Fruit fly (Drosophila melanogaster) whole organism, pupa: ENCODE results near the gene CG9776.

Source experiments
- CG10348 ChIP-seq: fragments of 200-800 bp; sonication (Bioruptor generic); IDR thresholded peaks from 2 replicates; pipeline ENCODE4 v1.3.6; 2022; ENCODE audit warnings: missing biosample characterization, missing genetic modification characterization
- CG12605 ChIP-seq: fragments of 200-800 bp; sonication (Bioruptor generic); IDR thresholded peaks from 2 replicates; pipeline ENCODE4 v1.3.6; 2022; ENCODE audit warnings: missing biosample characterization, missing genetic modification characterization
- CG13204 ChIP-seq: fragments of 200-800 bp; sonication (Bioruptor generic); optimal IDR thresholded peaks from 2 replicates; lab custom pipeline; 2018; ENCODE audit warnings: missing biosample characterization, mild to moderate bottlenecking, missing genetic modification characterization, moderate library complexity
- CG14655 ChIP-seq: fragments of 200-800 bp; sonication (Bioruptor generic); optimal IDR thresholded peaks from 3 replicates; lab custom pipeline; 2017; ENCODE audit warnings: mild to moderate bottlenecking, missing biosample characterization, missing genetic modification reagents, missing genetic modification characterization
- CG15710 ChIP-seq: fragments of 200-800 bp; sonication (Bioruptor generic); optimal IDR thresholded peaks from 2 replicates; lab custom pipeline; 2018; ENCODE audit warnings: missing biosample characterization, mild to moderate bottlenecking, missing genetic modification characterization, moderate library complexity
- CG17806 ChIP-seq: fragments of 200-800 bp; sonication (Bioruptor generic); optimal IDR thresholded peaks from 2 replicates; lab custom pipeline; 2018; ENCODE audit warnings: missing biosample characterization, mild to moderate bottlenecking, missing genetic modification characterization, moderate library complexity
- CG32121 ChIP-seq: fragments of 200-800 bp; sonication (Bioruptor generic); IDR thresholded peaks from 2 replicates; pipeline ENCODE4 v1.3.6; 2022; ENCODE audit warnings: missing biosample characterization, missing genetic modification characterization
- CG34367 ChIP-seq: fragments of 200-800 bp; sonication (Bioruptor generic); optimal IDR thresholded peaks from 2 replicates; lab custom pipeline; 2018; ENCODE audit warnings: missing biosample characterization, mild to moderate bottlenecking, missing genetic modification characterization
- CG4496 ChIP-seq: fragments of 200-800 bp; sonication (Bioruptor generic); IDR thresholded peaks from 3 replicates; pipeline ENCODE4 v1.3.6; 2022; ENCODE audit warnings: missing biosample characterization, missing genetic modification characterization
- CG8159 ChIP-seq: fragments of 200-800 bp; sonication (Bioruptor generic); optimal IDR thresholded peaks from 3 replicates; lab custom pipeline; 2018; ENCODE audit warnings: missing biosample characterization, mild to moderate bottlenecking, missing genetic modification characterization, moderate library complexity
- CG8301 ChIP-seq: fragments of 200-800 bp; sonication (Bioruptor generic); optimal IDR thresholded peaks from 2 replicates; lab custom pipeline; 2018; ENCODE audit warnings: missing biosample characterization, mild to moderate bottlenecking, missing genetic modification characterization
- CG9948 ChIP-seq: fragments of 200-800 bp; sonication (Bioruptor generic); optimal IDR thresholded peaks from 2 replicates; lab custom pipeline; 2018; ENCODE audit warnings: missing biosample characterization, mild to moderate bottlenecking, missing genetic modification characterization, moderate library complexity
- D1 ChIP-seq: fragments of 200-800 bp; sonication (Bioruptor generic); optimal IDR thresholded peaks from 2 replicates; lab custom pipeline; 2018; ENCODE audit warnings: missing biosample characterization, mild to moderate bottlenecking, missing genetic modification characterization, moderate library complexity
- EcR ChIP-seq: fragments of 200-800 bp; sonication (Bioruptor generic); optimal IDR thresholded peaks from 3 replicates; lab custom pipeline; 2019; ENCODE audit warnings: missing biosample characterization, missing genetic modification characterization, mild to moderate bottlenecking, moderate library complexity, missing genetic modification reagents
- Ets98B ChIP-seq: fragments of 200-800 bp; sonication (Bioruptor generic); IDR thresholded peaks from 2 replicates; pipeline ENCODE4 v1.3.6; 2022; ENCODE audit warnings: missing biosample characterization, missing genetic modification characterization
- Pif1A ChIP-seq: fragments of 200-800 bp; sonication (Bioruptor generic); optimal IDR thresholded peaks from 3 replicates; lab custom pipeline; 2016; ENCODE audit warnings: missing biosample characterization, missing genetic modification characterization
- Pif1B ChIP-seq: fragments of 200-800 bp; sonication (Bioruptor generic); optimal IDR thresholded peaks from 3 replicates; lab custom pipeline; 2016; ENCODE audit warnings: missing biosample characterization, missing genetic modification characterization
- Snoo ChIP-seq: fragments of 200-800 bp; sonication (Bioruptor generic); optimal IDR thresholded peaks from 3 replicates; lab custom pipeline; 2017; ENCODE audit warnings: missing biosample characterization, mild to moderate bottlenecking, missing genetic modification characterization, inconsistent platforms
- fd96Ca ChIP-seq: fragments of 200-800 bp; sonication (Bioruptor generic); IDR thresholded peaks from 3 replicates; pipeline ENCODE4 v1.3.6; 2022; ENCODE audit warnings: missing biosample characterization, missing genetic modification characterization
- gl ChIP-seq: fragments of 200-800 bp; sonication (Bioruptor generic); optimal IDR thresholded peaks from 2 replicates; lab custom pipeline; 2018; ENCODE audit warnings: missing biosample characterization, mild to moderate bottlenecking, missing genetic modification characterization

CG9776 gene

DNA sequence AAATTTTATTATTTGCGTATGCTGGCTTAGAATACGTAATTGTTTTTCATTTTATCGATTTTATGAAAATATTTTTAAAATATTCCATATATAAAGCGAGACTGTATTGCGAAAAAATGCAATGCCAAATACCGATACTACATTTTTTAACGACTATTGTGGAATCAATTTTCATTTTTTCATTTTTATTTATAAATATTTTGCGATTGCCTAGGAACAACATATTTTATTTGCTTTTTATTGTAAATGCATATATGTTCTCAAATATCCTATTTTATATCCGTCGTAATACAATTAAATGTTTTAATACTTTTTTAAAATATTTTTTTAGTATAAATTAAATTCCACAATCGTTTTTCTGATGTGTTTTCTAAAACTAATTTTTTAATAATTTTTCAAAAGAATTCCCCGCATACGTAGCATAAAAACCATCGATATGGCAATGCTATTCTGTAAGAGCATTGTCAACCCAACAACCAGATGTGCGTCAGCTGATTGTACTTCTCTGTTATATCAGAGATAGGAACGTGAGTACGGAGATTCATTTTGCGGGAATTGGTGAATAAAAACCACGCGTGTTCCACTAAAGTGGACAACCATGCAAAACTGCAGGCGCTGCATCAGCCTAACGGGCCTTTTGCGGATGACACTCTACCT lies 22.7 kb downstream of the CG9776 start, which contains the start of gene Suv3:
Gene Suv3 (plus strand): TSS at position 489 of the 657 bp plus-strand sequence.
- TF ChIP-seq fd96Ca (GFP tag; lab: Robert Waterston, UW) (no peak), Ets98B (GFP tag; lab: Robert Waterston, UW) (no peak), D1 (tag; lab: Kevin White, UChicago) (peak; percentile 29), CG8159 (tag; lab: Kevin White, UChicago) (peak; percentile 49), CG32121 (no peak), CG17806 (tag; lab: Kevin White, UChicago) (peak; percentile 19), CG10348 (GFP tag; lab: Robert Waterston, UW) (no peak), Pif1B (GFP tag; lab: Kevin White, UChicago) (no peak), Pif1A (GFP tag; lab: Kevin White, UChicago) (no peak), CG14655 (GFP tag; lab: Kevin White, UChicago) (no peak), CG15710 (peak; percentile 41), CG8301 (tag; lab: Kevin White, UChicago) (no peak), EcR (GFP tag; lab: Kevin White, UChicago) (no peak), CG12605 (GFP tag; lab: Robert Waterston, UW) (0 out of 2 replicates have a peak, but pooled peaks have one; percentile 20), CG9948 (tag; lab: Kevin White, UChicago) (peak; percentile 46)

DNA sequence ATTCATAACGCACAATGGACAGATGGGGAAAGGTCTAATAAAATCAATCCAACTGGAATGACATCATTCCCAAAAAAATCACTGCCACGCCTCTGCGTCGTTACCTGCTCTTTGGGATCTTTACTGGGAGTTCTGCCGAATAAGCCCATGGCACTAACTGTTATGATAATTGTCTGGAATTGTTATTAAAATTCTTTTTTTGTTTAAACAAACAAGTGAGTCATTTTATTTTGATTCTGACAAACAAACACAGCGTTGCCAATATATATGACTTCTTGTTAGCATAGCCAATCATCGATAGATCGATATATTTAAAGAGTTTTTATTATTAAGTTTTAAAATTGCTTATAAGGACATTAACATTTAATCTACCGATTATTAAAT lies 23.2 kb downstream of the CG9776 start, which contains the start of gene Vps24:
Gene Vps24 (minus strand): TSS at position 265 of the 384 bp plus-strand sequence.
- TF ChIP-seq CG10348 (GFP tag; lab: Robert Waterston, UW) (no peak), CG8301 (tag; lab: Kevin White, UChicago) (no peak), CG13204 (no peak), EcR (GFP tag; lab: Kevin White, UChicago) (peak; percentile 32), CG34367 (tag; lab: Kevin White, UChicago) (no peak), Snoo (no peak)

DNA sequence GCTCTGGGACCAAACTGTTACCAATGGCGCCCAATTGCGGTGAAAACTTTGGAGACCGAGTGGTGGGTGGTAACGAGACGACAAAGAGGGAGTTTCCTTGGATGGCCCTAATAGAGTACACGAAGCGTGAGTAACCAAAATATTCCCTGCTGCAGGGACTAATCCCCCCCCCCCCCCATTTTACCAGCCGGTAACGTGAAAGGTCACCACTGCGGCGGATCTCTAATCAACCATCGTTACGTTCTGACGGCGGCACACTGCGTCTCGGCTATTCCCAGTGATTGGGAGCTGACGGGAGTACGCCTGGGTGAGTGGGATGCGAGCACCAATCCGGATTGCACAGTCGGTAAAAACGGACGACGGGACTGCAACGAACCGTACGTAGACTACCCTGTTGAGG lies 25.2 kb downstream of the CG9776 start:
- TF ChIP-seq CG12605 (GFP tag; lab: Robert Waterston, UW) (no peak), CG8301 (tag; lab: Kevin White, UChicago) (no peak), CG10348 (GFP tag; lab: Robert Waterston, UW) (no peak), CG32121 (no peak), CG14655 (GFP tag; lab: Kevin White, UChicago) (no peak), Snoo (no peak), EcR (GFP tag; lab: Kevin White, UChicago) (no peak), CG17806 (tag; lab: Kevin White, UChicago) (no peak), Pif1B (GFP tag; lab: Kevin White, UChicago) (no peak), D1 (tag; lab: Kevin White, UChicago) (no peak), fd96Ca (GFP tag; lab: Robert Waterston, UW) (no peak), Ets98B (GFP tag; lab: Robert Waterston, UW) (no peak), CG13204 (no peak), CG34367 (tag; lab: Kevin White, UChicago) (no peak), CG4496 (no peak), CG8159 (tag; lab: Kevin White, UChicago) (no peak), CG9948 (tag; lab: Kevin White, UChicago) (no peak), CG15710 (no peak)

DNA sequence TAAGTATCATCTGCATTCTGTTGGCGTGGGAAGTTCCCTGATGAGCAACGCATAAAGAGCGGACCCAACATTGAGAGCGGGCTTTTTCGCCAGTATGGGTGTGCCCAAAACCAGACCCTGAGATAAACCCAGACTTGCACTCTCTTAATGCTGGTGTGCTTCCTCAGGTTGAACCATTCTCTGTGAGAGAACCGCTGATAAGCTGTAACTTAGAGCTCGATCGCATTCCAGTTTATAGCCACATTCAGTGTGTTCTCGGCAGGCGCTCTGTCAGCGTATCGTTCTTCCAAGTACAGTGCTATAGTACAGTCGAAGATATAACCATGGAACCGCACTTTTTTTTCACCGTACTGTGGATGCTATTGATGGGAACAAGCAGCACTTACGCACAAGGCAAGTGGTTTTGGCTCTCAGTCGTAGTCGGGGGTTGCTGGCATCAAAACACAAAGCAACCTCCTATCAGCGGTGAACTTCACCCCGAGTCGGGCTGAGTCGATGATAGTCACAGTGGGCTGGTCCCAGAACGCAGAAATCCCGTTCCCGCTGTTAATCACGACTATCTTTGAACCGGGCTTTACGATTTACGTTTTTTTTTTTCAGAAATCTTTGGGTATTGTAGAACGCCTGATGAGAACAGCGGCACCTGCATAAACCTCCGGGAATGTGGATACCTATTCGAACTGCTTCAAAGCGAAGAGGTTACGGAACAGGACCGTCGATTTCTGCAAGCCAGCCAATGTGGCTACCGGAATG lies 26.0 kb downstream of the CG9776 start, which contains the start of gene MP1:
Gene MP1 (plus strand): TSS at position 245 of the 753 bp plus-strand sequence.
- TF ChIP-seq CG12605 (GFP tag; lab: Robert Waterston, UW) (0 out of 2 replicates have a peak, but pooled peaks have one; percentile 41), CG8159 (tag; lab: Kevin White, UChicago) (peak; percentile 11), D1 (tag; lab: Kevin White, UChicago) (no peak), Snoo (peak; percentile 23), CG9948 (tag; lab: Kevin White, UChicago) (no peak), EcR (GFP tag; lab: Kevin White, UChicago) (peak; percentile 80), CG13204 (no peak), CG34367 (tag; lab: Kevin White, UChicago) (no peak), Pif1A (GFP tag; lab: Kevin White, UChicago) (no peak), gl (tag; lab: Kevin White, UChicago) (peak; percentile 34)

DNA sequence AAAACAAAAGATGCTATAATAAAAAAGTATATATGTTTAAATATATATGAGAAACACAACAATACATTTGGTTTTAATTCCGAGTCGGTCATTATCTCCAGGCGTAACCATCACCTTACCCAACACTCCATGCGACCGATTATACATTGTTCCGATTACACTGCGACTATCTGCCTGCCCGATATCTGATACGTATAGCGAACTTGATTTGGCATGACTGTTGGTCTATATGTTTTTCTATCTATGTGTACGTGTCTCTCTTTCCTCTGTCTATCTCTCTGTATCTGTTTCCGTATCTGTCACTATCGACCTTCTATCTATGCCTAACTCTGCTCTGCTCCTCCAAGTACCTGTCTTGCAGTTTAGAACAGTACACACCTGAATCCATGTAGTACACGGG lies 32.4 kb downstream of the CG9776 start:
- no peak for TF ChIP-seq fd96Ca (GFP tag; lab: Robert Waterston, UW)

DNA sequence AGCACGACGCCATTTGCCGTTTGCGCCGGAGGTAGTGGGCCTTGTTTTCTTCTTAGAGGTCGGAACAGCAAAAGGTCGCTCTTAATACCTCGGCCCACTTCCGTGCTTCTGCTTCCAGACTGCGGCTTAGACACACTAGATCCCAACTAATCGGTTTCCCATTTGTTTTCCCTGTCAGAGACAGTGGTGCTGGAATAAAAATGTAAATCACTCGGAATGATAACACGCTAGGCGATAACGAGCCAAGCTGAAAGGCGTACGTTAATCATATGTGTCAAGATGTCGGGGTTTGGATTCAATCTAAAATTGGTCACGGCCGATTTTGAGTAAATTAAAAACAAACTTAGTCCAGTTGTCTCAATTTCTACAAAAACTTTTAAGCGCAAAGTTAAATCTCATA lies 39.2 kb downstream of the CG9776 start, which contains the start of gene Nepl11:
Gene Nepl11 (minus strand): TSS at position 152 of the 400 bp plus-strand sequence.
- TF ChIP-seq CG13204: no peak
- TF ChIP-seq gl (tag; lab: Kevin White, UChicago): no peak
- TF ChIP-seq CG17806 (tag; lab: Kevin White, UChicago): no peak
- TF ChIP-seq CG14655 (GFP tag; lab: Kevin White, UChicago): no peak
- TF ChIP-seq EcR (GFP tag; lab: Kevin White, UChicago): no peak
